Fruit fly (Drosophila melanogaster) whole organism, wandering third instar larva: ENCODE measurements around the gene Tbca.

ENCODE experiments used
- Abd-B ChIP-seq: fragments of >200 bp; optimal IDR thresholded peaks from 2 replicates; lab custom pipeline; 2017; ENCODE audit warnings: missing biosample characterization, missing genetic modification characterization
- CG32264 ChIP-seq: fragments of 200-800 bp; sonication (Bioruptor generic); optimal IDR thresholded peaks from 2 replicates; lab custom pipeline; 2016; ENCODE audit warnings: missing biosample characterization, missing genetic modification characterization
- CG9705 ChIP-seq: fragments of 200-800 bp; sonication (Bioruptor generic); optimal IDR thresholded peaks from 2 replicates; lab custom pipeline; 2018; ENCODE audit warnings: missing biosample characterization, mild to moderate bottlenecking, missing genetic modification characterization
- CrebA ChIP-seq: fragments of 200-800 bp; sonication (Bioruptor generic); optimal IDR thresholded peaks from 2 replicates; lab custom pipeline; 2016; ENCODE audit warnings: missing biosample characterization, mild to moderate bottlenecking, missing genetic modification characterization, borderline replicate concordance
- Dfd ChIP-seq: fragments of >200 bp; optimal IDR thresholded peaks from 2 replicates; lab custom pipeline; 2017; ENCODE audit warnings: missing biosample characterization, missing genetic modification characterization
- Dif ChIP-seq: fragments of 200-275, 200-300 bp; sonication (Bioruptor generic); optimal IDR thresholded peaks from 2 replicates; lab custom pipeline; 2018; ENCODE audit warnings: missing biosample characterization, missing genetic modification characterization; ENCODE audit not compliant: partially characterized antibody
- GATAd ChIP-seq: sonication (Bioruptor generic); optimal IDR thresholded peaks from 2 replicates; lab custom pipeline; 2016; ENCODE audit warnings: missing biosample characterization, missing genetic modification characterization
- HLH106 ChIP-seq: fragments of 200-800 bp; optimal IDR thresholded peaks from 3 replicates; lab custom pipeline; 2019; ENCODE audit warnings: missing biosample characterization, mild to moderate bottlenecking, missing genetic modification characterization, moderate library complexity
- Hnf4 ChIP-seq: fragments of 200-800 bp; sonication (Bioruptor generic); optimal IDR thresholded peaks from 2 replicates; lab custom pipeline; 2016; ENCODE audit warnings: missing biosample characterization, mild to moderate bottlenecking, missing genetic modification characterization
- Hr78 ChIP-seq: fragments of >200 bp; optimal IDR thresholded peaks from 2 replicates; lab custom pipeline; 2017; ENCODE audit warnings: missing biosample characterization, missing genetic modification characterization
- Hr83 ChIP-seq: fragments of 200-300 bp; sonication (Bioruptor generic); optimal IDR thresholded peaks from 2 replicates; lab custom pipeline; 2016; ENCODE audit warnings: missing biosample characterization, mild to moderate bottlenecking, missing genetic modification characterization, moderate library complexity; ENCODE audit not compliant: poor library complexity, severe bottlenecking
- Jra ChIP-seq: sonication (Bioruptor generic); optimal IDR thresholded peaks from 2 replicates; lab custom pipeline; 2016; ENCODE audit warnings: missing biosample characterization, missing genetic modification characterization
- Mio ChIP-seq: sonication (Bioruptor generic); optimal IDR thresholded peaks from 2 replicates; lab custom pipeline; 2016; ENCODE audit warnings: missing biosample characterization, missing genetic modification characterization
- Myc ChIP-seq: fragments of >200 bp; optimal IDR thresholded peaks from 2 replicates; lab custom pipeline; 2017
- N ChIP-seq: fragments of >200 bp; optimal IDR thresholded peaks from 2 replicates; lab custom pipeline; 2018; ENCODE audit warnings: missing biosample characterization, missing external identifiers, missing genetic modification characterization
- OdsH ChIP-seq: fragments of 200-800 bp; sonication (Bioruptor generic); optimal IDR thresholded peaks from 2 replicates; lab custom pipeline; 2016; ENCODE audit warnings: missing biosample characterization, mild to moderate bottlenecking, missing genetic modification characterization
- Rel ChIP-seq, 2 experiments: fragments of 200-800 bp; sonication (Bioruptor generic) in 1 of 2; optimal IDR thresholded peaks; 2 replicates in 1 of 2; 3 replicates in 1 of 2; lab custom pipeline; 2016 to 2019; ENCODE audit warnings: mild to moderate bottlenecking in 2 of 2, missing biosample characterization in 2 of 2, missing genetic modification characterization in 2 of 2, moderate library complexity in 1 of 2
- Sp1 ChIP-seq: fragments of 200-800 bp; sonication (Bioruptor generic); optimal IDR thresholded peaks from 3 replicates; lab custom pipeline; 2019; ENCODE audit warnings: missing biosample characterization, mild to moderate bottlenecking, missing genetic modification characterization, moderate library complexity
- Vsx2 ChIP-seq: fragments of 200-300, 225-300 bp; sonication (Bioruptor generic); optimal IDR thresholded peaks from 2 replicates; lab custom pipeline; 2018; ENCODE audit warnings: missing biosample characterization, missing genetic modification characterization; ENCODE audit not compliant: partially characterized antibody
- br ChIP-seq: fragments of 200-800 bp; sonication (Bioruptor generic); optimal IDR thresholded peaks from 2 replicates; lab custom pipeline; 2016; ENCODE audit warnings: missing biosample characterization, missing genetic modification characterization
- brk ChIP-seq: fragments of 200-800 bp; sonication (Bioruptor generic); optimal IDR thresholded peaks from 2 replicates; lab custom pipeline; 2016; ENCODE audit warnings: missing biosample characterization, mild to moderate bottlenecking, missing genetic modification characterization
- dl ChIP-seq, 2 experiments: fragments of 175-275, 200-275 bp in 1 of 2; fragments of 200-275 bp in 1 of 2; sonication (Bioruptor generic); optimal IDR thresholded peaks; lab custom pipeline; 2018; ENCODE audit warnings: mild to moderate bottlenecking in 2 of 2, missing biosample characterization in 2 of 2, missing genetic modification characterization in 2 of 2, moderate library complexity in 2 of 2; ENCODE audit not compliant: partially characterized antibody in 2 of 2, insufficient read depth in 1 of 2
- dmrt93B ChIP-seq: fragments of 200-800 bp; sonication (Bioruptor generic); optimal IDR thresholded peaks from 2 replicates; lab custom pipeline; 2018; ENCODE audit warnings: missing biosample characterization, mild to moderate bottlenecking, missing genetic modification characterization
- dsf ChIP-seq: sonication (Bioruptor generic); optimal IDR thresholded peaks from 2 replicates; lab custom pipeline; 2016; ENCODE audit warnings: missing biosample characterization, missing genetic modification characterization, borderline replicate concordance
- ey ChIP-seq: fragments of 200-800 bp; sonication (Bioruptor generic); optimal IDR thresholded peaks from 2 replicates; lab custom pipeline; 2016; ENCODE audit warnings: missing biosample characterization, missing genetic modification characterization
- foxo ChIP-seq, 2 experiments: fragments of 200-800 bp; sonication (Bioruptor generic); optimal IDR thresholded peaks; 2 replicates in 1 of 2; 3 replicates in 1 of 2; lab custom pipeline; 2016 to 2017; ENCODE audit warnings: missing biosample characterization in 2 of 2, missing genetic modification characterization in 2 of 2
- fru ChIP-seq: fragments of 200-800 bp; sonication (Bioruptor generic); optimal IDR thresholded peaks from 3 replicates; lab custom pipeline; 2016; ENCODE audit warnings: missing biosample characterization, mild to moderate bottlenecking, missing genetic modification characterization
- h ChIP-seq: fragments of 200-800 bp; sonication (Bioruptor generic); optimal IDR thresholded peaks from 3 replicates; lab custom pipeline; 2016; ENCODE audit warnings: missing biosample characterization, mild to moderate bottlenecking, missing genetic modification characterization
- jim ChIP-seq: fragments of 175-275, 200-325 bp; sonication (Bioruptor generic); optimal IDR thresholded peaks from 2 replicates; lab custom pipeline; 2016; ENCODE audit warnings: missing biosample characterization, mild to moderate bottlenecking, missing genetic modification characterization
- lola ChIP-seq: fragments of >200 bp; optimal IDR thresholded peaks from 2 replicates; lab custom pipeline; 2017; ENCODE audit warnings: missing biosample characterization, missing genetic modification characterization
- pan ChIP-seq: fragments of >200 bp; optimal IDR thresholded peaks from 2 replicates; lab custom pipeline; 2017
- psq ChIP-seq: fragments of 200-800 bp; sonication (Bioruptor generic); optimal IDR thresholded peaks from 3 replicates; lab custom pipeline; 2017; ENCODE audit warnings: missing biosample characterization, mild to moderate bottlenecking, missing genetic modification characterization, moderate library complexity
- rgr ChIP-seq: fragments of 200-800 bp; sonication (Bioruptor generic); optimal IDR thresholded peaks from 3 replicates; lab custom pipeline; 2016; ENCODE audit warnings: missing biosample characterization, mild to moderate bottlenecking, missing genetic modification characterization
- sage ChIP-seq: fragments of 200-800 bp; sonication (Bioruptor generic); optimal IDR thresholded peaks from 2 replicates; lab custom pipeline; 2016; ENCODE audit warnings: missing biosample characterization, mild to moderate bottlenecking, missing genetic modification characterization
- sv ChIP-seq: fragments of 200-800 bp; sonication (Bioruptor generic); optimal IDR thresholded peaks from 3 replicates; lab custom pipeline; 2016; ENCODE audit warnings: missing biosample characterization, missing genetic modification characterization
- tai ChIP-seq: sonication (Bioruptor generic); optimal IDR thresholded peaks from 2 replicates; lab custom pipeline; 2016; ENCODE audit warnings: missing biosample characterization, missing genetic modification characterization
- usp ChIP-seq: fragments of >200 bp; optimal IDR thresholded peaks from 2 replicates; lab custom pipeline; 2017; ENCODE audit warnings: missing biosample characterization, missing genetic modification characterization
- woc ChIP-seq: sonication (Bioruptor generic); optimal IDR thresholded peaks from 2 replicates; lab custom pipeline; 2016; ENCODE audit warnings: missing biosample characterization, mild to moderate bottlenecking, missing genetic modification characterization

The Tbca gene

dm6 chr3R:31739067-31739786 lies 4.1 kb upstream of the Tbca start:
- TF ChIP-seq CG9705 (GFP tag; lab: Kevin White, UChicago) = no peak
- TF ChIP-seq woc (GFP tag; lab: Kevin White, UChicago) = no peak
- no peak for TF ChIP-seq Dfd (GFP tag; lab: Kevin White, UChicago)
- TF ChIP-seq sage (GFP tag; lab: Kevin White, UChicago) = no peak
- no peak for TF ChIP-seq Rel (GFP tag; optimal IDR thresholded peaks at IDR 0.05; lab: Kevin White, UChicago)
- no peak for TF ChIP-seq Rel (tag; optimal IDR thresholded peaks at IDR 0.05; lab: Kevin White, UChicago)
- TF ChIP-seq Hr83 (GFP tag; lab: Kevin White, UChicago) = no peak
- no peak for TF ChIP-seq Hnf4 (GFP tag; lab: Kevin White, UChicago)
- TF ChIP-seq fru = no peak
- TF ChIP-seq foxo (GFP tag; optimal IDR thresholded peaks at IDR 0.05; lab: Kevin White, UChicago) = no peak
- no peak for TF ChIP-seq Hr78 (GFP tag; lab: Kevin White, UChicago)
- no peak for TF ChIP-seq GATAd (GFP tag; lab: Kevin White, UChicago)
- no peak for TF ChIP-seq CG32264 (GFP tag; lab: Kevin White, UChicago)
- no peak for TF ChIP-seq Abd-B (GFP tag; lab: Kevin White, UChicago)

dm6 chr3R:31741278-31741677 lies 2.0 kb upstream of the Tbca start:
- TF ChIP-seq Jra (GFP tag; lab: Kevin White, UChicago) (no peak), sage (GFP tag; lab: Kevin White, UChicago) (no peak), Dif (GFP tag; lab: Kevin White, UChicago) (no peak), foxo (GFP tag; optimal IDR thresholded peaks at IDR 0.05; lab: Kevin White, UChicago) (peak in 1 of 2 experiments; percentile 26), dsf (GFP tag; lab: Kevin White, UChicago) (no peak)

- TF ChIP-seq psq (GFP tag; lab: Kevin White, UChicago) (peak; percentile 54), pan (no peak), Jra (GFP tag; lab: Kevin White, UChicago) (peak; percentile 0), ey (GFP tag; lab: Kevin White, UChicago) (peak; percentile 42), usp (GFP tag; lab: Kevin White, UChicago) (no peak), foxo (GFP tag; optimal IDR thresholded peaks at IDR 0.05; lab: Kevin White, UChicago) (peak in 1 of 2 experiments; percentile 68), dsf (GFP tag; lab: Kevin White, UChicago) (no peak), CG9705 (GFP tag; lab: Kevin White, UChicago) (no peak), Sp1 (peak; percentile 55), rgr (peak; percentile 81), Myc (peak; percentile 1), CG32264 (GFP tag; lab: Kevin White, UChicago) (no peak), Abd-B (GFP tag; lab: Kevin White, UChicago) (no peak), dl (GFP tag; optimal IDR thresholded peaks at IDR 0.05; lab: Kevin White, UChicago; ENCODE audit: insufficient read depth in 1 of 2, partially characterized antibody in 2 of 2) (no peak), tai (GFP tag; lab: Kevin White, UChicago) (no peak), h (peak; percentile 65), jim (GFP tag; lab: Kevin White, UChicago) (no peak), Mio (GFP tag; lab: Kevin White, UChicago) (no peak), OdsH (GFP tag; lab: Kevin White, UChicago) (peak; percentile 71), Vsx2 (GFP tag; lab: Kevin White, UChicago) (no peak), Dfd (GFP tag; lab: Kevin White, UChicago) (no peak), Hr83 (GFP tag; lab: Kevin White, UChicago) (peak; percentile 43), lola (GFP tag; lab: Kevin White, UChicago) (no peak), GATAd (GFP tag; lab: Kevin White, UChicago) (no peak), sv (no peak), Dif (GFP tag; lab: Kevin White, UChicago) (no peak), brk (GFP tag; lab: Kevin White, UChicago) (no peak), Hnf4 (GFP tag; lab: Kevin White, UChicago) (peak; percentile 68), CrebA (GFP tag; lab: Kevin White, UChicago) (no peak), Rel (GFP tag; optimal IDR thresholded peaks at IDR 0.05; lab: Kevin White, UChicago) (no peak), Rel (tag; optimal IDR thresholded peaks at IDR 0.05; lab: Kevin White, UChicago) (no peak), HLH106 (tag; lab: Kevin White, UChicago) (peak; percentile 42), woc (GFP tag; lab: Kevin White, UChicago) (peak; percentile 6), br (peak; percentile 54), dmrt93B (GFP tag; lab: Kevin White, UChicago) (no peak), Hr78 (GFP tag; lab: Kevin White, UChicago) (no peak), fru (peak; percentile 54), sage (GFP tag; lab: Kevin White, UChicago) (no peak), N (no peak)
- TF ChIP-seq, all 38 proteins: peak for 15
Measured at dm6 chr3R:31744044-31744652, 858 bp downstream of the Tbca start, which contains the start of gene CG1896. Gene CG1896, plus strand, starts transcription at chr3R:31744282.
